Worm (Caenorhabditis elegans): ENCODE results near the gene T24H10.1.

- TF ChIP-seq nhr-11 (tag; optimal IDR thresholded peaks at IDR 0.05): no peak
- peak in 1 of 2 experiments; percentile 2 for TF ChIP-seq lsy-2 (tag; optimal IDR thresholded peaks at IDR 0.05)
These were observed 9.9 kb downstream of the T24H10.1 start, which contains the start of gene T24H10.4 for ce11 chrII:9108905-9109551.

All from whole organism, L1 larva.